Fruit fly (Drosophila melanogaster) whole organism: ENCODE results near the gene mRpL22.

ENCODE experiments used
- Dll ChIP-seq: fragments of >200 bp; optimal IDR thresholded peaks from 2 replicates; lab custom pipeline; 2017
- EcR ChIP-seq, 2 experiments: fragments of >200 bp; optimal IDR thresholded peaks; 2 replicates each; lab custom pipeline; 2017; ENCODE audit warnings: missing biosample characterization in 2 of 2, missing genetic modification characterization in 2 of 2, missing genetic modification reagents in 2 of 2
- usp ChIP-seq: fragments of >200 bp; optimal IDR thresholded peaks from 2 replicates; lab custom pipeline; 2017; ENCODE audit warnings: missing biosample characterization, missing genetic modification characterization, mixed read lengths

DNA sequence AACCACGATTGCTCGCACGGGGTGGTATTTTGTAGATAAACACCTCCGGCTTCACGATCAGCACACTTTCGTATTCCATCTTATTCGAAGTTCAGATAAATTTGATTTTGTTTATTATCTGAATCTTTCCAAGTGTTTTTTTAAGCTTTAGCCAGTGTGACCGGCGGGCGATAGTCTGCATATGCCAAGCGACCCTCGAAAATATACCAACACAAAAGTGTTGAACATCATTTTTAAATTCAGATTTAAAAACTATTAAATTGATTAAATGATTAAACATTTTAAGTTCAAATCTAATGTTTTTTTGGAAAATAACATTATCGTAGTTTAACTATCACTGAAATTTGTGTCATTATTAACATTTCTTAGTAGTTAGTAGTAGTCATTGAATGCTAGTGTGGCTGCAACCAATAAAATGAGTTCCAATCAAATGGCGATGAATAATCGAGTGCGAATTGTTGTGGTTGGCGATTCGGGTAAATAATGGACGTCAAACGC, 16.8 kb downstream of the mRpL22 start, which contains the start of the genes CG9132 and CG4789:
- no peak for TF ChIP-seq Dll
- no peak for TF ChIP-seq usp (GFP tag; lab: Kevin White, UChicago)
- no peak for TF ChIP-seq EcR (GFP tag; optimal IDR thresholded peaks at IDR 0.05; lab: Kevin White, UChicago)
